Worm (Caenorhabditis elegans) whole organism, L4 larva: ENCODE results near the gene F49C12.12.

Experiments used
- D1046.2 ChIP-seq: fragments of 200-800 bp; sonication (Bioruptor generic); IDR thresholded peaks from 2 replicates; pipeline ENCODE4 v1.3.6; 2022; ENCODE audit warnings: missing genetic modification characterization, missing compliant biosample characterization
- F37D6.2 ChIP-seq: sonication (generic microtip); optimal IDR thresholded peaks from 2 replicates; lab custom pipeline; 2016; ENCODE audit warnings: mild to moderate bottlenecking, missing genetic modification characterization, missing compliant biosample characterization
- F44E2.7 ChIP-seq: fragments of 200-800 bp; sonication (Bioruptor generic); IDR thresholded peaks from 2 replicates; pipeline ENCODE4 v2.1.2; 2022; ENCODE audit warnings: missing genetic modification characterization, missing compliant biosample characterization
- F49E8.2 ChIP-seq: sonication (generic microtip); optimal IDR thresholded peaks from 2 replicates; lab custom pipeline; 2016; ENCODE audit warnings: missing compliant biosample characterization, mild to moderate bottlenecking, missing genetic modification characterization, borderline replicate concordance
- R02D3.7 ChIP-seq: fragments of 150-350 bp; sonication (generic microtip); optimal IDR thresholded peaks from 3 replicates; lab custom pipeline; 2014; ENCODE audit warnings: missing biosample characterization, missing genetic modification characterization
- T20F7.1 ChIP-seq: fragments of 200-800 bp; sonication (Bioruptor generic); optimal IDR thresholded peaks from 2 replicates; lab custom pipeline; 2018; ENCODE audit warnings: mild to moderate bottlenecking, missing genetic modification characterization, missing compliant biosample characterization
- Y5F2A.4 ChIP-seq: fragments of 200-800 bp; sonication (Bioruptor generic); optimal IDR thresholded peaks from 2 replicates; lab custom pipeline; 2018; ENCODE audit warnings: mild to moderate bottlenecking, missing genetic modification characterization, missing compliant biosample characterization
- Y75B8A.6 ChIP-seq: fragments of 200-800 bp; sonication (Bioruptor generic); IDR thresholded peaks from 2 replicates; pipeline ENCODE4 v1.3.6; 2022; ENCODE audit warnings: missing genetic modification reagents, missing genetic modification characterization, missing compliant biosample characterization
- ZK546.5 ChIP-seq, 2 experiments: sonication (generic microtip); optimal IDR thresholded peaks; 2 replicates each; lab custom pipeline; 2017; ENCODE audit warnings: missing biosample characterization in 2 of 2, missing genetic modification characterization in 2 of 2
- arid-1 ChIP-seq: fragments of 200-800 bp; sonication (Bioruptor generic); conservative IDR thresholded peaks from 2 replicates; pipeline ENCODE4 v1.3.6; 2022; ENCODE audit warnings: missing genetic modification reagents, missing genetic modification characterization, missing compliant biosample characterization
- ceh-20 ChIP-seq: fragments of 200-800 bp; sonication (Bioruptor generic); IDR thresholded peaks from 2 replicates; pipeline ENCODE4 v1.3.6; 2022; ENCODE audit warnings: missing genetic modification reagents, missing genetic modification characterization, missing compliant biosample characterization
- ceh-28 ChIP-seq: fragments of 150-350 bp; optimal IDR thresholded peaks from 2 replicates; lab custom pipeline; 2014; ENCODE audit warnings: missing biosample characterization, missing genetic modification reagents, missing genetic modification characterization
- ceh-32 ChIP-seq: sonication (generic microtip); optimal IDR thresholded peaks from 2 replicates; lab custom pipeline; 2016; ENCODE audit warnings: mild to moderate bottlenecking, missing genetic modification characterization, missing compliant biosample characterization; ENCODE audit not compliant: poor library complexity
- ces-1 ChIP-seq: fragments of 150-350 bp; sonication (generic microtip); optimal IDR thresholded peaks from 4 replicates; lab custom pipeline; 2014; ENCODE audit warnings: missing biosample characterization, missing genetic modification reagents, missing genetic modification characterization
- cey-2 ChIP-seq: sonication (generic microtip); optimal IDR thresholded peaks from 3 replicates; lab custom pipeline; 2017; ENCODE audit warnings: missing genetic modification characterization, mild to moderate bottlenecking, missing compliant biosample characterization, antibody characterized with exemption, borderline replicate concordance; ENCODE audit not compliant: insufficient read depth
- ctbp-1 ChIP-seq: fragments of 200-800 bp; sonication (Bioruptor generic); IDR thresholded peaks from 2 replicates; pipeline ENCODE4 v1.3.6; 2022; ENCODE audit warnings: missing genetic modification reagents, missing genetic modification characterization, missing compliant biosample characterization
- daf-12 ChIP-seq: fragments of 150-350 bp; optimal IDR thresholded peaks from 2 replicates; lab custom pipeline; 2014; ENCODE audit warnings: missing biosample characterization, missing genetic modification reagents, missing genetic modification characterization
- daf-19 ChIP-seq: fragments of 200-800 bp; sonication (Bioruptor generic); conservative IDR thresholded peaks from 2 replicates; pipeline ENCODE4 v1.3.6; 2022; ENCODE audit warnings: missing genetic modification characterization, missing compliant biosample characterization
- daf-8 ChIP-seq: fragments of 200-800 bp; sonication (Bioruptor generic); IDR thresholded peaks from 2 replicates; pipeline ENCODE4 v1.3.6; 2022; ENCODE audit warnings: missing genetic modification characterization, missing compliant biosample characterization
- egl-27 ChIP-seq: sonication (generic microtip); optimal IDR thresholded peaks from 3 replicates; lab custom pipeline; 2017; ENCODE audit warnings: missing biosample characterization, missing genetic modification reagents, missing genetic modification characterization
- egl-43 ChIP-seq: fragments of 200-800 bp; sonication (Bioruptor generic); IDR thresholded peaks from 2 replicates; pipeline ENCODE4 v1.3.6; 2022; ENCODE audit warnings: missing genetic modification reagents, missing genetic modification characterization, missing compliant biosample characterization
- fkh-10 ChIP-seq: fragments of 150-350 bp; optimal IDR thresholded peaks from 2 replicates; lab custom pipeline; 2014; ENCODE audit warnings: missing biosample characterization, missing genetic modification reagents, missing genetic modification characterization
- gei-8 ChIP-seq: fragments of 200-800 bp; sonication (Bioruptor generic); optimal IDR thresholded peaks from 2 replicates; lab custom pipeline; 2018; ENCODE audit warnings: mild to moderate bottlenecking, missing genetic modification characterization, missing compliant biosample characterization
- hlh-11 ChIP-seq: fragments of 200-800 bp; sonication (Bioruptor generic); optimal IDR thresholded peaks from 2 replicates; lab custom pipeline; 2018; ENCODE audit warnings: mild to moderate bottlenecking, missing genetic modification characterization, missing compliant biosample characterization
- hmg-1.1 ChIP-seq: fragments of 200-800 bp; sonication (Bioruptor generic); IDR thresholded peaks from 2 replicates; pipeline ENCODE4 v1.3.6; 2022; ENCODE audit warnings: missing genetic modification reagents, missing genetic modification characterization, missing compliant biosample characterization
- lim-7 ChIP-seq: fragments of 200-800 bp; sonication (Bioruptor generic); IDR thresholded peaks from 2 replicates; pipeline ENCODE4 v1.3.6; 2022; ENCODE audit warnings: missing genetic modification characterization, missing compliant biosample characterization
- lin-1 ChIP-seq: fragments of 200-800 bp; sonication (Bioruptor generic); IDR thresholded peaks from 2 replicates; pipeline ENCODE4 v1.3.6; 2022; ENCODE audit warnings: missing genetic modification reagents, missing genetic modification characterization, missing compliant biosample characterization
- lin-13 ChIP-seq: fragments of 150-350 bp; optimal IDR thresholded peaks from 2 replicates; lab custom pipeline; 2014; ENCODE audit warnings: missing biosample characterization, missing genetic modification reagents, missing genetic modification characterization
- lin-39 ChIP-seq: fragments of 150-350 bp; optimal IDR thresholded peaks from 2 replicates; lab custom pipeline; 2014; ENCODE audit warnings: missing biosample characterization, missing genetic modification reagents, missing genetic modification characterization
- lir-3 ChIP-seq: sonication (generic microtip); optimal IDR thresholded peaks from 2 replicates; lab custom pipeline; 2016; ENCODE audit warnings: mild to moderate bottlenecking, missing genetic modification characterization, missing compliant biosample characterization
- lsy-2 ChIP-seq, 2 experiments: fragments of 150-350 bp in 1 of 2; sonication (generic microtip) in 1 of 2; optimal IDR thresholded peaks; 2 replicates each; lab custom pipeline; 2014 to 2017; ENCODE audit warnings: missing biosample characterization in 2 of 2, missing genetic modification characterization in 2 of 2
- madf-5 ChIP-seq, 2 experiments: fragments of 200-800 bp; sonication (Bioruptor generic); IDR thresholded peaks; 2 replicates each; pipeline ENCODE4 v1.3.6; 2022; ENCODE audit warnings: missing compliant biosample characterization in 2 of 2, missing genetic modification characterization in 2 of 2
- madf-9 ChIP-seq: fragments of 200-800 bp; sonication (Bioruptor generic); conservative IDR thresholded peaks from 2 replicates; pipeline ENCODE4 v1.3.6; 2022; ENCODE audit warnings: missing genetic modification reagents, missing genetic modification characterization, missing compliant biosample characterization
- mdt-29 ChIP-seq: fragments of 200-800 bp; sonication (Bioruptor generic); IDR thresholded peaks from 2 replicates; pipeline ENCODE4 v1.3.6; 2022; ENCODE audit warnings: missing genetic modification reagents, missing genetic modification characterization, missing compliant biosample characterization
- mes-2 ChIP-seq: sonication (generic microtip); optimal IDR thresholded peaks from 2 replicates; lab custom pipeline; 2016; ENCODE audit warnings: missing genotype, mild to moderate bottlenecking, missing genetic modification characterization, missing compliant biosample characterization; ENCODE audit not compliant: poor library complexity, severe bottlenecking
- mxl-3 ChIP-seq: fragments of 200-800 bp; sonication (Bioruptor generic); optimal IDR thresholded peaks from 2 replicates; lab custom pipeline; 2018; ENCODE audit warnings: mild to moderate bottlenecking, missing genetic modification characterization, missing compliant biosample characterization
- nhr-11 ChIP-seq: fragments of 150-350 bp; optimal IDR thresholded peaks from 2 replicates; lab custom pipeline; 2014; ENCODE audit warnings: missing biosample characterization, missing genetic modification characterization
- nhr-25 ChIP-seq: sonication (generic microtip); optimal IDR thresholded peaks from 2 replicates; lab custom pipeline; 2017; ENCODE audit warnings: missing genetic modification characterization, mild to moderate bottlenecking, missing compliant biosample characterization, antibody characterized with exemption, moderate library complexity, borderline replicate concordance; ENCODE audit not compliant: insufficient read depth
- nhr-41 ChIP-seq: fragments of 200-800 bp; sonication (Bioruptor generic); IDR thresholded peaks from 2 replicates; pipeline ENCODE4 v1.3.6; 2022; ENCODE audit warnings: missing genetic modification reagents, missing genetic modification characterization, missing compliant biosample characterization
- nhr-42 ChIP-seq: fragments of 200-800 bp; sonication (Bioruptor generic); IDR thresholded peaks from 2 replicates; pipeline ENCODE4 v1.3.6; 2022; ENCODE audit warnings: missing genetic modification characterization, missing compliant biosample characterization
- nhr-6 ChIP-seq: fragments of 150-350 bp; optimal IDR thresholded peaks from 2 replicates; lab custom pipeline; 2014; ENCODE audit warnings: missing biosample characterization, missing genetic modification characterization
- nhr-77 ChIP-seq: fragments of 150-350 bp; optimal IDR thresholded peaks from 2 replicates; lab custom pipeline; 2014; ENCODE audit warnings: missing biosample characterization, missing genetic modification characterization
- php-3 ChIP-seq: fragments of 200-800 bp; sonication (Bioruptor generic); IDR thresholded peaks from 2 replicates; pipeline ENCODE4 v1.3.6; 2022; ENCODE audit warnings: missing genetic modification reagents, missing genetic modification characterization, missing compliant biosample characterization
- pqm-1 ChIP-seq: sonication (generic microtip); optimal IDR thresholded peaks from 2 replicates; lab custom pipeline; 2017; ENCODE audit warnings: missing biosample characterization, missing genetic modification characterization
- rbr-2 ChIP-seq: sonication (generic microtip); optimal IDR thresholded peaks from 2 replicates; lab custom pipeline; 2016; ENCODE audit warnings: missing genotype, missing genetic modification characterization, missing compliant biosample characterization
- spr-1 ChIP-seq: sonication (generic microtip); optimal IDR thresholded peaks from 2 replicates; lab custom pipeline; 2016; ENCODE audit warnings: mild to moderate bottlenecking, missing genetic modification characterization, missing compliant biosample characterization
- tra-1 ChIP-seq: fragments of 200-800 bp; sonication (Bioruptor generic); IDR thresholded peaks from 2 replicates; pipeline ENCODE4 v1.3.6; 2022; ENCODE audit warnings: missing genetic modification reagents, missing genetic modification characterization, missing compliant biosample characterization
- unc-39 ChIP-seq: sonication (generic microtip); optimal IDR thresholded peaks from 2 replicates; lab custom pipeline; 2017; ENCODE audit warnings: missing biosample characterization, missing genetic modification characterization
- unc-62 ChIP-seq, 3 experiments: fragments of 150-350 bp in 1 of 3; sonication (generic microtip); optimal IDR thresholded peaks in 2 of 3; peaks in 1 of 3; 1 replicate in 1 of 3; 2 replicates in 2 of 3; lab custom pipeline; 2014 to 2017; ENCODE audit warnings: missing biosample characterization in 3 of 3, missing genetic modification characterization in 3 of 3, missing genetic modification reagents in 3 of 3, missing genotype in 1 of 3
- zfp-3 ChIP-seq: fragments of 200-800 bp; sonication (Bioruptor generic); conservative IDR thresholded peaks from 2 replicates; pipeline ENCODE4 v1.3.6; 2022; ENCODE audit warnings: missing genetic modification reagents, missing genetic modification characterization, missing compliant biosample characterization
- ztf-7 ChIP-seq: fragments of 150-350 bp; optimal IDR thresholded peaks from 2 replicates; lab custom pipeline; 2014; ENCODE audit warnings: missing biosample characterization, missing genetic modification characterization

F49C12.12 gene

ce11 chrIV:9333007-9333406, 12.1 kb upstream of the F49C12.12 start (continued):
- TF ChIP-seq unc-62 (GFP tag; optimal IDR thresholded peaks at IDR 0.05 in 1 of 2; lab: Kevin White, UChicago) = no peak
- TF ChIP-seq unc-62 (tag; optimal IDR thresholded peaks at IDR 0.05; lab: Kevin White, UChicago) = no peak
- 0 out of 2 replicates have a peak, but pooled peaks have one; percentile 40 for TF ChIP-seq nhr-41 (GFP tag; lab: Robert Waterston, UW)
- peak; percentile 11 for TF ChIP-seq mes-2 (tag; lab: Kevin White, UChicago)
- no peak for TF ChIP-seq nhr-11 (tag; lab: Kevin White, UChicago)
- TF ChIP-seq nhr-6 (tag; lab: Kevin White, UChicago) = no peak
- TF ChIP-seq F37D6.2 (tag; lab: Kevin White, UChicago) = no peak
- TF ChIP-seq D1046.2 = no peak
- no peak for TF ChIP-seq cey-2
- no peak for TF ChIP-seq zfp-3 (GFP tag; lab: Robert Waterston, UW)
- TF ChIP-seq rbr-2 (tag; lab: Kevin White, UChicago) = no peak
- TF ChIP-seq spr-1 (tag; lab: Kevin White, UChicago) = no peak
- TF ChIP-seq ctbp-1 (GFP tag; lab: Robert Waterston, UW) = no peak
- no peak for TF ChIP-seq daf-19 (GFP tag; lab: Robert Waterston, UW)
- TF ChIP-seq ceh-32 (tag; lab: Kevin White, UChicago) = no peak
- TF ChIP-seq nhr-77 (tag; lab: Kevin White, UChicago) = peak; percentile 82
- no peak for TF ChIP-seq lim-7 (GFP tag; lab: Robert Waterston, UW)
- TF ChIP-seq ces-1 (GFP tag; lab: Kevin White, UChicago) = no peak
- peak; percentile 88 for TF ChIP-seq php-3
- no peak for TF ChIP-seq lin-39 (tag; lab: Kevin White, UChicago)
- peak; percentile 53 for TF ChIP-seq mxl-3 (GFP tag; lab: Kevin White, UChicago)
- no peak for TF ChIP-seq ceh-20
- peak; percentile 79 for TF ChIP-seq hlh-11 (tag; lab: Kevin White, UChicago)
- TF ChIP-seq pqm-1 (tag; lab: Kevin White, UChicago) = peak; percentile 97
- TF ChIP-seq arid-1 (GFP tag; lab: Robert Waterston, UW) = no peak
- TF ChIP-seq daf-12 = no peak
- TF ChIP-seq ztf-7 = no peak
- no peak for TF ChIP-seq tra-1 (GFP tag; lab: Robert Waterston, UW)
- no peak for TF ChIP-seq unc-39 (tag; lab: Kevin White, UChicago)
- no peak for TF ChIP-seq nhr-42
- no peak for TF ChIP-seq lin-13 (GFP tag; lab: Kevin White, UChicago)
- TF ChIP-seq hmg-1.1 (GFP tag; lab: Robert Waterston, UW) = no peak
- no peak for TF ChIP-seq madf-9 (GFP tag; lab: Robert Waterston, UW)
- TF ChIP-seq gei-8 (GFP tag; lab: Kevin White, UChicago) = no peak
- peak; percentile 29 for TF ChIP-seq T20F7.1
- no peak for TF ChIP-seq Y5F2A.4 (GFP tag; lab: Kevin White, UChicago)
- no peak for TF ChIP-seq mdt-29
- TF ChIP-seq Y75B8A.6 (GFP tag; lab: Robert Waterston, UW) = no peak
- no peak for TF ChIP-seq F49E8.2
- 0 out of 2 replicates have a peak, but pooled peaks have one; percentile 27 for TF ChIP-seq lin-1 (GFP tag; lab: Robert Waterston, UW)
- no peak for TF ChIP-seq ZK546.5 (tag; optimal IDR thresholded peaks at IDR 0.05; lab: Kevin White, UChicago)
- no peak for TF ChIP-seq egl-43 (GFP tag; lab: Robert Waterston, UW)
- no peak for TF ChIP-seq nhr-25 (tag; lab: Kevin White, UChicago)
- no peak for TF ChIP-seq madf-5 (GFP tag; IDR thresholded peaks at IDR 0.05; lab: Robert Waterston, UW)
- no peak for TF ChIP-seq ceh-28 (tag; lab: Kevin White, UChicago)
- no peak for TF ChIP-seq lsy-2 (tag; optimal IDR thresholded peaks at IDR 0.05; lab: Kevin White, UChicago)
- no peak for TF ChIP-seq fkh-10 (GFP tag; lab: Kevin White, UChicago)
- TF ChIP-seq lir-3 (tag; lab: Kevin White, UChicago) = no peak
- TF ChIP-seq F44E2.7 (GFP tag; lab: Robert Waterston, UW) = no peak
- TF ChIP-seq daf-8 (GFP tag; lab: Robert Waterston, UW) = no peak
- no peak for TF ChIP-seq egl-27 (tag; lab: Kevin White, UChicago)
- no peak for TF ChIP-seq R02D3.7 (tag; lab: Kevin White, UChicago)
